Fruit fly (Drosophila melanogaster) whole organism, embryonic: Measurements from ENCODE around the gene Tmem214.

Experiments
- Blimp-1 ChIP-seq: fragments of 200-800 bp; sonication (Bioruptor generic); optimal IDR thresholded peaks from 3 replicates; lab custom pipeline; 2018; ENCODE audit warnings: missing biosample characterization, missing genetic modification characterization, mild to moderate bottlenecking, moderate library complexity, missing genetic modification reagents
- CG10431 ChIP-seq: fragments of 200-800 bp; sonication (Bioruptor generic); optimal IDR thresholded peaks from 3 replicates; lab custom pipeline; 2018; ENCODE audit warnings: missing biosample characterization, mild to moderate bottlenecking, missing genetic modification characterization
- CG10543 ChIP-seq: fragments of 200-800 bp; sonication (Bioruptor generic); optimal IDR thresholded peaks from 3 replicates; lab custom pipeline; 2017; ENCODE audit warnings: missing biosample characterization, mild to moderate bottlenecking, missing genetic modification characterization, moderate library complexity
- CG12071 ChIP-seq: fragments of 200-800 bp; sonication (Bioruptor generic); optimal IDR thresholded peaks from 3 replicates; lab custom pipeline; 2018; ENCODE audit warnings: missing biosample characterization, mild to moderate bottlenecking, missing genetic modification characterization
- CG14050 ChIP-seq: fragments of 200-800 bp; sonication (Bioruptor generic); IDR thresholded peaks from 3 replicates; pipeline ENCODE4 v1.3.6; 2022; ENCODE audit warnings: missing biosample characterization, missing genetic modification characterization
- CG14441 ChIP-seq: fragments of 200-800 bp; sonication (Bioruptor generic); IDR thresholded peaks from 2 replicates; pipeline ENCODE4 v1.3.6; 2022; ENCODE audit warnings: missing biosample characterization, missing genetic modification characterization
- CG2199 ChIP-seq: fragments of 200-800 bp; sonication (Bioruptor generic); IDR thresholded peaks from 3 replicates; pipeline ENCODE4 v1.3.6; 2022; ENCODE audit warnings: missing biosample characterization, missing genetic modification characterization
- CG34376 ChIP-seq: fragments of 200-800 bp; sonication (Bioruptor generic); optimal IDR thresholded peaks from 2 replicates; lab custom pipeline; 2018; ENCODE audit warnings: missing biosample characterization, mild to moderate bottlenecking, missing genetic modification characterization
- CG4360 ChIP-seq: fragments of 200-800 bp; sonication (Bioruptor generic); IDR thresholded peaks from 2 replicates; pipeline ENCODE4 v1.3.6; 2022; ENCODE audit warnings: missing biosample characterization, missing genetic modification characterization
- CG4404 ChIP-seq: fragments of 200-800 bp; sonication (Bioruptor generic); IDR thresholded peaks from 2 replicates; pipeline ENCODE4 v1.3.6; 2022; ENCODE audit warnings: missing biosample characterization, missing genetic modification characterization
- CG4424 ChIP-seq: fragments of 200-800 bp; sonication (Bioruptor generic); optimal IDR thresholded peaks from 3 replicates; lab custom pipeline; 2016; ENCODE audit warnings: missing biosample characterization, missing genetic modification characterization
- CG4730 ChIP-seq: fragments of 200-800 bp; sonication (Bioruptor generic); IDR thresholded peaks from 2 replicates; pipeline ENCODE4 v1.3.6; 2022; ENCODE audit warnings: missing biosample characterization, missing genetic modification characterization
- CG6254 ChIP-seq: fragments of 200-800 bp; sonication (Bioruptor generic); optimal IDR thresholded peaks from 3 replicates; lab custom pipeline; 2017; ENCODE audit warnings: mild to moderate bottlenecking, missing biosample characterization, missing genetic modification reagents, missing genetic modification characterization
- CG6683 ChIP-seq: fragments of 200-800 bp; sonication (Bioruptor generic); optimal IDR thresholded peaks from 2 replicates; lab custom pipeline; 2017; ENCODE audit warnings: missing biosample characterization, mild to moderate bottlenecking, missing genetic modification characterization, missing genetic modification reagents
- CG9876 ChIP-seq: fragments of 200-800 bp; sonication (Bioruptor generic); optimal IDR thresholded peaks from 2 replicates; lab custom pipeline; 2016; ENCODE audit warnings: missing biosample characterization, missing genetic modification characterization
- Dbx ChIP-seq: fragments of 200-800 bp; sonication (Bioruptor generic); IDR thresholded peaks from 3 replicates; pipeline ENCODE4 v1.3.6; 2022; ENCODE audit warnings: missing biosample characterization, missing genetic modification characterization
- Dll ChIP-seq: fragments of 200-800 bp; sonication (Bioruptor generic); IDR thresholded peaks from 4 replicates; pipeline ENCODE4 v1.3.6; 2022; ENCODE audit warnings: missing biosample characterization, missing genetic modification characterization; ENCODE audit not compliant: partially characterized antibody
- Eip74EF ChIP-seq, 2 experiments: fragments of 200-800 bp in 1 of 2; fragments of >200 bp in 1 of 2; sonication (Bioruptor generic) in 1 of 2; optimal IDR thresholded peaks; 2 replicates each; lab custom pipeline; 2017 to 2019; ENCODE audit warnings: missing biosample characterization in 2 of 2, missing genetic modification characterization in 2 of 2, mild to moderate bottlenecking in 1 of 2, moderate library complexity in 1 of 2
- GATAe ChIP-seq: fragments of 200-800 bp; sonication (Bioruptor generic); conservative IDR thresholded peaks from 2 replicates; pipeline ENCODE4 v1.3.6; 2022; ENCODE audit warnings: missing biosample characterization, missing genetic modification characterization
- HLH4C ChIP-seq: fragments of 200-800 bp; sonication (Bioruptor generic); IDR thresholded peaks from 3 replicates; pipeline ENCODE4 v1.3.6; 2022; ENCODE audit warnings: missing biosample characterization, missing genetic modification characterization; ENCODE audit not compliant: partially characterized antibody
- Hmr ChIP-seq: fragments of 200-800 bp; sonication (Bioruptor generic); optimal IDR thresholded peaks from 3 replicates; lab custom pipeline; 2017; ENCODE audit warnings: mild to moderate bottlenecking, missing biosample characterization, missing genetic modification reagents, missing genetic modification characterization
- Hmx ChIP-seq: fragments of 200-800 bp; sonication (Bioruptor generic); optimal IDR thresholded peaks from 2 replicates; lab custom pipeline; 2016; ENCODE audit warnings: missing biosample characterization, missing genetic modification characterization
- Hr3 ChIP-seq: fragments of 200-800 bp; sonication (Bioruptor generic); optimal IDR thresholded peaks from 3 replicates; lab custom pipeline; 2016; ENCODE audit warnings: missing biosample characterization, missing genetic modification characterization
- Jarid2 ChIP-seq: fragments of 200-800 bp; sonication (Bioruptor generic); optimal IDR thresholded peaks from 3 replicates; lab custom pipeline; 2017; ENCODE audit warnings: mild to moderate bottlenecking, missing biosample characterization, missing genetic modification reagents, missing genetic modification characterization
- al ChIP-seq: fragments of 200-800 bp; sonication (Bioruptor generic); IDR thresholded peaks from 2 replicates; pipeline ENCODE4 v1.3.6; 2022; ENCODE audit warnings: missing biosample characterization, missing genetic modification characterization
- caup ChIP-seq: fragments of 200-800 bp; sonication (Bioruptor generic); optimal IDR thresholded peaks from 3 replicates; lab custom pipeline; 2017; ENCODE audit warnings: missing biosample characterization, mild to moderate bottlenecking, missing genetic modification characterization, moderate library complexity; ENCODE audit not compliant: severe bottlenecking
- ci ChIP-seq: fragments of 200-800 bp; sonication (Bioruptor generic); IDR thresholded peaks from 3 replicates; pipeline ENCODE4 v1.3.6; 2022; ENCODE audit warnings: missing biosample characterization, missing genetic modification characterization
- dati ChIP-seq: fragments of 200-800 bp; sonication (Bioruptor generic); IDR thresholded peaks from 2 replicates; pipeline ENCODE4 v1.3.6; 2022; ENCODE audit warnings: missing biosample characterization, missing genetic modification characterization
- dysf ChIP-seq: fragments of 200-800 bp; sonication (Bioruptor generic); IDR thresholded peaks from 3 replicates; pipeline ENCODE4 v1.3.6; 2022; ENCODE audit warnings: missing biosample characterization, missing genetic modification characterization
- ems ChIP-seq: fragments of 200-800 bp; sonication (Bioruptor generic); optimal IDR thresholded peaks from 3 replicates; lab custom pipeline; 2016; ENCODE audit warnings: missing biosample characterization, missing genetic modification characterization
- fru ChIP-seq: fragments of >200 bp; optimal IDR thresholded peaks from 2 replicates; lab custom pipeline; 2017
- gcm2 ChIP-seq: fragments of 200-800 bp; sonication (Bioruptor generic); optimal IDR thresholded peaks from 2 replicates; lab custom pipeline; 2016; ENCODE audit warnings: missing biosample characterization, missing genetic modification characterization
- gem ChIP-seq: fragments of 200-800 bp; sonication (Bioruptor generic); optimal IDR thresholded peaks from 2 replicates; lab custom pipeline; 2019; ENCODE audit warnings: missing biosample characterization, mild to moderate bottlenecking, missing genetic modification characterization, moderate library complexity
- gsb ChIP-seq: fragments of 200-800 bp; sonication (Bioruptor generic); IDR thresholded peaks from 2 replicates; pipeline ENCODE4 v1.3.6; 2022; ENCODE audit warnings: missing biosample characterization, missing genetic modification characterization
- onecut ChIP-seq: fragments of 200-800 bp; sonication (Bioruptor generic); IDR thresholded peaks from 2 replicates; pipeline ENCODE4 v1.3.6; 2022; ENCODE audit warnings: missing biosample characterization, missing genetic modification characterization
- pfk ChIP-seq: fragments of 200-800 bp; sonication (Bioruptor generic); optimal IDR thresholded peaks from 2 replicates; lab custom pipeline; 2018; ENCODE audit warnings: missing biosample characterization, mild to moderate bottlenecking, missing genetic modification characterization, moderate library complexity
- psq ChIP-seq: fragments of 200-800 bp; sonication (Bioruptor generic); optimal IDR thresholded peaks from 2 replicates; lab custom pipeline; 2017; ENCODE audit warnings: missing biosample characterization, missing genetic modification characterization
- pum ChIP-seq: fragments of 200-800 bp; sonication (Bioruptor generic); optimal IDR thresholded peaks from 2 replicates; lab custom pipeline; 2016; ENCODE audit warnings: missing biosample characterization, missing genetic modification characterization
- salm ChIP-seq: fragments of 200-800 bp; sonication (Bioruptor generic); optimal IDR thresholded peaks from 2 replicates; lab custom pipeline; 2018; ENCODE audit warnings: missing biosample characterization, mild to moderate bottlenecking, missing genetic modification characterization
- so ChIP-seq: fragments of 200-800 bp; sonication (Bioruptor generic); IDR thresholded peaks from 3 replicates; pipeline ENCODE4 v1.3.6; 2022; ENCODE audit warnings: missing biosample characterization, missing genetic modification characterization
- sob ChIP-seq: fragments of 200-800 bp; sonication (Bioruptor generic); IDR thresholded peaks from 2 replicates; pipeline ENCODE4 v1.3.6; 2022; ENCODE audit warnings: missing biosample characterization, missing genetic modification characterization
- ssp ChIP-seq: fragments of 200-800 bp; sonication (Bioruptor generic); IDR thresholded peaks from 2 replicates; pipeline ENCODE4 v1.3.6; 2022; ENCODE audit warnings: missing biosample characterization, missing genetic modification characterization
- sug ChIP-seq: fragments of 200-800 bp; optimal IDR thresholded peaks from 2 replicates; lab custom pipeline; 2019; ENCODE audit warnings: missing biosample characterization, mild to moderate bottlenecking, missing genetic modification characterization, moderate library complexity
- tgo ChIP-seq: fragments of 200-800 bp; sonication (Bioruptor generic); IDR thresholded peaks from 3 replicates; pipeline ENCODE4 v1.3.6; 2022; ENCODE audit warnings: missing biosample characterization, missing genetic modification characterization
- toy ChIP-seq: fragments of 200-800 bp; sonication (Bioruptor generic); IDR thresholded peaks from 2 replicates; pipeline ENCODE4 v1.3.6; 2022; ENCODE audit warnings: missing biosample characterization, missing genetic modification characterization
- twi ChIP-seq: fragments of 200-800 bp; optimal IDR thresholded peaks from 2 replicates; lab custom pipeline; 2019; ENCODE audit warnings: missing biosample characterization, mild to moderate bottlenecking, missing genetic modification characterization, moderate library complexity
- tx ChIP-seq: fragments of 200-800 bp; sonication (Bioruptor generic); optimal IDR thresholded peaks from 2 replicates; lab custom pipeline; 2016; ENCODE audit warnings: missing biosample characterization, missing genetic modification characterization
- vfl ChIP-seq: fragments of 200-800 bp; sonication (Bioruptor generic); optimal IDR thresholded peaks from 2 replicates; lab custom pipeline; 2016; ENCODE audit warnings: missing biosample characterization, missing genetic modification characterization
- wek ChIP-seq: fragments of 200-800 bp; sonication (Bioruptor generic); optimal IDR thresholded peaks from 3 replicates; lab custom pipeline; 2018; ENCODE audit warnings: missing biosample characterization, mild to moderate bottlenecking, missing genetic modification characterization, moderate library complexity
- z ChIP-seq: fragments of 200-800 bp; sonication (Bioruptor generic); IDR thresholded peaks from 3 replicates; pipeline ENCODE4 v1.3.6; 2022; ENCODE audit warnings: missing biosample characterization, missing genetic modification characterization

Gene Tmem214

dm6 chr2L:11003925-11004673, 34.0 kb upstream of the Tmem214 start, which contains the start of gene RpL9 (continued):
- peak; percentile 54 for TF ChIP-seq CG4424 (GFP tag; lab: Kevin White, UChicago)
- TF ChIP-seq CG4730 (GFP tag; lab: Robert Waterston, UW) = no peak; the same call in 1 of the 2 replicates
- TF ChIP-seq CG4404 (GFP tag; lab: Robert Waterston, UW) = no peak
- peak; percentile 1 for TF ChIP-seq gcm2 (GFP tag; lab: Kevin White, UChicago)
- TF ChIP-seq toy = no peak; the same call in 1 of the 2 replicates
- TF ChIP-seq vfl (GFP tag; lab: Kevin White, UChicago) = peak; percentile 5
- peak; percentile 58 for TF ChIP-seq CG6254
- no peak for TF ChIP-seq Blimp-1 (GFP tag; lab: Kevin White, UChicago)
- 0 out of 3 replicates have a peak, but pooled peaks have one; percentile 54 for TF ChIP-seq CG2199
- peak; percentile 88 for TF ChIP-seq caup (GFP tag; lab: Kevin White, UChicago)
- peak; percentile 33 for TF ChIP-seq CG9876 (GFP tag; lab: Kevin White, UChicago)
- TF ChIP-seq ssp (GFP tag; lab: Robert Waterston, UW) = no peak
- TF ChIP-seq salm (tag; lab: Kevin White, UChicago) = peak; percentile 73
- TF ChIP-seq Dbx (GFP tag; lab: Robert Waterston, UW) = no peak; the same call in 2 of the 3 replicates
- no peak for TF ChIP-seq ci (GFP tag; lab: Robert Waterston, UW)
- TF ChIP-seq twi (tag; lab: Kevin White, UChicago) = no peak
- TF ChIP-seq pfk (GFP tag; lab: Kevin White, UChicago) = peak; percentile 74
- TF ChIP-seq CG14441 (GFP tag; lab: Robert Waterston, UW) = no peak; the same call in 1 of the 2 replicates
- no peak for TF ChIP-seq gem (tag; lab: Kevin White, UChicago)
- TF ChIP-seq HLH4C (GFP tag; lab: Robert Waterston, UW) = no peak
- TF ChIP-seq Jarid2 (GFP tag; lab: Kevin White, UChicago) = no peak
- no peak; the same call in 1 of the 2 replicates for TF ChIP-seq al
- no peak; the same call in 1 of the 3 replicates for TF ChIP-seq CG14050 (GFP tag; lab: Robert Waterston, UW)
- peak; percentile 92 for TF ChIP-seq CG34376 (GFP tag; lab: Kevin White, UChicago)
- TF ChIP-seq wek = peak; percentile 85
- TF ChIP-seq Eip74EF (GFP tag; optimal IDR thresholded peaks at IDR 0.05; lab: Kevin White, UChicago) = no peak
- TF ChIP-seq sug (tag; lab: Kevin White, UChicago) = peak; percentile 64
- peak; percentile 46; the same call in 1 of the 2 replicates for TF ChIP-seq gsb
- no peak for TF ChIP-seq tx (GFP tag; lab: Kevin White, UChicago)
- TF ChIP-seq GATAe = no peak
- TF ChIP-seq Dll (GFP tag; lab: Robert Waterston, UW) = no peak
- TF ChIP-seq CG4360 (GFP tag; lab: Robert Waterston, UW) = peak; percentile 23
- TF ChIP-seq CG10543 (GFP tag; lab: Kevin White, UChicago) = no peak
- TF ChIP-seq psq (GFP tag; lab: Kevin White, UChicago) = peak; percentile 32
- no peak for TF ChIP-seq fru (lab: Kevin White, UChicago)
- TF ChIP-seq Hmx = no peak
- TF ChIP-seq dysf (GFP tag; lab: Robert Waterston, UW) = no peak; the same call in 2 of the 3 replicates
- TF ChIP-seq onecut (GFP tag; lab: Robert Waterston, UW) = peak; percentile 85
- TF ChIP-seq ems (GFP tag; lab: Kevin White, UChicago) = no peak
- peak; percentile 43 for TF ChIP-seq CG6683 (GFP tag; lab: Kevin White, UChicago)
- peak; percentile 33; the same call in 1 of the 3 replicates for TF ChIP-seq tgo (GFP tag; lab: Robert Waterston, UW)
- no peak; the same call in 1 of the 2 replicates for TF ChIP-seq sob (GFP tag; lab: Robert Waterston, UW)
- TF ChIP-seq Hr3 (GFP tag; lab: Kevin White, UChicago) = no peak
- no peak for TF ChIP-seq so
- TF ChIP-seq z (GFP tag; lab: Robert Waterston, UW) = no peak
- no peak for TF ChIP-seq Hmr
- 0 out of 2 replicates have a peak, but pooled peaks have one; percentile 35 for TF ChIP-seq dati (GFP tag; lab: Robert Waterston, UW)
- TF ChIP-seq CG10431 (GFP tag; lab: Kevin White, UChicago) = peak; percentile 82
- TF ChIP-seq pum (GFP tag; lab: Kevin White, UChicago) = peak; percentile 20
- TF ChIP-seq CG12071 = no peak
